Comparison of ENCODE assay signal across 1 fruit fly cellular context in the genomic region with DNA sequence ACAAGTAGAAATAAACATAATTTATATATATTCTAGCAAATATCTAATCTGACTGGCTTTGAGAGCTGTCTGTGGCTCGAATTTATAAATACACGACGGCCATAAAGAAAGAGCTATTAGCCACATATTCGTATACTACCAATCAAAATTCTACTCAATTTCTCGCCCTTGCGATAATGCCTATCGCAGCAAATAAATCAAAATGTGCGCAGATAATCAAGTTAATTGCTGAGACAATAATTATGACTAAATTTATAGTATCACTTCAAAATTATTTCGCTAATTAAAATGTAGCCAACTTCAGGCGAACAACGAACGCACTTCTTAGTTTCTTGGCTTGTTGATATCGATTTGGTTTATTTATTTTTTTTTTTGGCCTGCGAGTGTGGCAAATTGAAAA.
A peak's percentile ranks its signal among the peaks of the same experiment; 100 is the strongest.
TF ChIP-seq lines count a peak whose summit lies in the region.

No protein-coding gene starts in this region.

TF ChIP-seq in whole organism, embryonic, 481 proteins besides CTCF, POLR2A, EP300 and RAD21 (continued from another document):
- TF ChIP-seq D (optimal IDR thresholded peaks at IDR 0.05; lab: Kevin White, UChicago) (no peak), D (GFP tag; optimal IDR thresholded peaks at IDR 0.05; lab: Kevin White, UChicago) (no peak), ftz-f1 (GFP tag; optimal IDR thresholded peaks at IDR 0.05; lab: Kevin White, UChicago) (no peak), tll (GFP tag; optimal IDR thresholded peaks at IDR 0.05; lab: Kevin White, UChicago) (no peak), lbe (GFP tag; optimal IDR thresholded peaks at IDR 0.05; lab: Kevin White, UChicago) (peak; percentile 16), CG16779 (GFP tag; IDR thresholded peaks at IDR 0.05; lab: Robert Waterston, UW) (no peak), kay (GFP tag; optimal IDR thresholded peaks at IDR 0.05; lab: Kevin White, UChicago) (no peak), CG8089 (GFP tag; optimal IDR thresholded peaks at IDR 0.05; lab: Kevin White, UChicago) (no peak), Dp (GFP tag; optimal IDR thresholded peaks at IDR 0.05; lab: Kevin White, UChicago) (no peak), usp (GFP tag; optimal IDR thresholded peaks at IDR 0.05; lab: Kevin White, UChicago) (no peak), CG18619 (GFP tag; optimal IDR thresholded peaks at IDR 0.05; lab: Kevin White, UChicago) (no peak), CG8290 (GFP tag; optimal IDR thresholded peaks at IDR 0.05; lab: Kevin White, UChicago) (no peak), CG8290 (tag; optimal IDR thresholded peaks at IDR 0.05; lab: Kevin White, UChicago) (no peak), CG17568 (GFP tag; optimal IDR thresholded peaks at IDR 0.05; lab: Kevin White, UChicago) (peak; percentile 10), klu (GFP tag; IDR thresholded peaks at IDR 0.05; lab: Robert Waterston, UW) (no peak), NfI (GFP tag; optimal IDR thresholded peaks at IDR 0.05; lab: Kevin White, UChicago) (no peak), hbn (GFP tag; IDR thresholded peaks at IDR 0.05; lab: Robert Waterston, UW; ENCODE audit: partially characterized antibody) (no peak), CG3847 (GFP tag; IDR thresholded peaks at IDR 0.05; lab: Robert Waterston, UW) (no peak), zen2 (GFP tag; IDR thresholded peaks at IDR 0.05; lab: Robert Waterston, UW; ENCODE audit: partially characterized antibody) (no peak), CG6683 (GFP tag; optimal IDR thresholded peaks at IDR 0.05; lab: Kevin White, UChicago) (no peak), CG12219 (GFP tag; optimal IDR thresholded peaks at IDR 0.05; lab: Kevin White, UChicago) (no peak), Nf-YB (GFP tag; optimal IDR thresholded peaks at IDR 0.05; lab: Kevin White, UChicago) (peak; percentile 43), grn (GFP tag; optimal IDR thresholded peaks at IDR 0.05; lab: Kevin White, UChicago) (peak; percentile 89), stwl (tag; optimal IDR thresholded peaks at IDR 0.05; lab: Kevin White, UChicago) (no peak), CG7987 (GFP tag; optimal IDR thresholded peaks at IDR 0.05; lab: Kevin White, UChicago) (no peak), CG13123 (GFP tag; optimal IDR thresholded peaks at IDR 0.05; lab: Kevin White, UChicago) (no peak), sd (tag; optimal IDR thresholded peaks at IDR 0.05; lab: Kevin White, UChicago) (peak; percentile 65), Awh (GFP tag; IDR thresholded peaks at IDR 0.05; lab: Robert Waterston, UW) (no peak), CG14667 (GFP tag; IDR thresholded peaks at IDR 0.05; lab: Robert Waterston, UW) (no peak), CG31365 (tag; optimal IDR thresholded peaks at IDR 0.05; lab: Kevin White, UChicago) (no peak), sens-2 (GFP tag; IDR thresholded peaks at IDR 0.05; lab: Robert Waterston, UW) (no peak), CG13894 (tag; optimal IDR thresholded peaks at IDR 0.05; lab: Kevin White, UChicago) (peak; percentile 7), Lhr (GFP tag; optimal IDR thresholded peaks at IDR 0.05; lab: Kevin White, UChicago) (no peak), CG1024 (GFP tag; IDR thresholded peaks at IDR 0.05; lab: Robert Waterston, UW) (no peak), pan (optimal IDR thresholded peaks at IDR 0.05; lab: Kevin White, UChicago) (no peak), pan (GFP tag; optimal IDR thresholded peaks at IDR 0.05 in 1 of 2, IDR thresholded peaks at IDR 0.05 in 1 of 2) (no peak), CG5180 (GFP tag; optimal IDR thresholded peaks at IDR 0.05; lab: Kevin White, UChicago) (no peak), CG34376 (GFP tag; optimal IDR thresholded peaks at IDR 0.05; lab: Kevin White, UChicago) (peak; percentile 90), CG10654 (GFP tag; optimal IDR thresholded peaks at IDR 0.05; lab: Kevin White, UChicago) (no peak), CG2889 (GFP tag; IDR thresholded peaks at IDR 0.05; lab: Robert Waterston, UW) (no peak), CG6689 (GFP tag; IDR thresholded peaks at IDR 0.05; lab: Robert Waterston, UW) (no peak), CG10543 (GFP tag; optimal IDR thresholded peaks at IDR 0.05; lab: Kevin White, UChicago) (peak; percentile 10), dimm (GFP tag; IDR thresholded peaks at IDR 0.05; lab: Robert Waterston, UW) (no peak), Rfx (GFP tag; IDR thresholded peaks at IDR 0.05; lab: Robert Waterston, UW) (no peak), Asciz (GFP tag; optimal IDR thresholded peaks at IDR 0.05; lab: Kevin White, UChicago) (no peak), lmd (GFP tag; IDR thresholded peaks at IDR 0.05; lab: Robert Waterston, UW) (no peak), salm (tag; optimal IDR thresholded peaks at IDR 0.05; lab: Kevin White, UChicago) (no peak), mirr (GFP tag; optimal IDR thresholded peaks at IDR 0.05; lab: Kevin White, UChicago) (peak; percentile 95), Doc3 (GFP tag; IDR thresholded peaks at IDR 0.05; lab: Robert Waterston, UW; ENCODE audit: partially characterized antibody) (no peak), CG14014 (GFP tag; IDR thresholded peaks at IDR 0.05; lab: Robert Waterston, UW) (no peak), Ets97D (GFP tag; optimal IDR thresholded peaks at IDR 0.05; lab: Kevin White, UChicago) (no peak), lab (GFP tag; optimal IDR thresholded peaks at IDR 0.05; lab: Kevin White, UChicago) (no peak), CG7928 (GFP tag; optimal IDR thresholded peaks at IDR 0.05; lab: Kevin White, UChicago) (no peak), exex (tag; optimal IDR thresholded peaks at IDR 0.05; lab: Kevin White, UChicago) (peak; percentile 100), bbx (GFP tag; IDR thresholded peaks at IDR 0.05; lab: Robert Waterston, UW; ENCODE audit: partially characterized antibody) (no peak), zen (tag; optimal IDR thresholded peaks at IDR 0.05; lab: Kevin White, UChicago) (no peak), en (GFP tag; optimal IDR thresholded peaks at IDR 0.05; lab: Kevin White, UChicago) (no peak), CG31224 (GFP tag; IDR thresholded peaks at IDR 0.05; lab: Robert Waterston, UW) (no peak), cad (GFP tag; optimal IDR thresholded peaks at IDR 0.05; lab: Kevin White, UChicago) (no peak), yki (optimal IDR thresholded peaks at IDR 0.05; lab: Kevin White, UChicago) (no peak), CG18599 (GFP tag; optimal IDR thresholded peaks at IDR 0.05; lab: Kevin White, UChicago) (peak; percentile 65), odd (GFP tag; optimal IDR thresholded peaks at IDR 0.05; lab: Kevin White, UChicago) (no peak), CG3995 (GFP tag; optimal IDR thresholded peaks at IDR 0.05; lab: Kevin White, UChicago) (no peak), CG14860 (GFP tag; IDR thresholded peaks at IDR 0.05; lab: Robert Waterston, UW; ENCODE audit: partially characterized antibody) (no peak), CG1792 (GFP tag; optimal IDR thresholded peaks at IDR 0.05; lab: Kevin White, UChicago) (no peak), Hr78 (GFP tag; optimal IDR thresholded peaks at IDR 0.05; lab: Kevin White, UChicago) (no peak), CG4404 (GFP tag; IDR thresholded peaks at IDR 0.05; lab: Robert Waterston, UW) (no peak), CG4854 (GFP tag; optimal IDR thresholded peaks at IDR 0.05; lab: Kevin White, UChicago) (no peak), scrt (GFP tag; optimal IDR thresholded peaks at IDR 0.05; lab: Kevin White, UChicago) (no peak), E2f1 (GFP tag; IDR thresholded peaks at IDR 0.05; lab: Robert Waterston, UW) (no peak), Oaz (GFP tag; IDR thresholded peaks at IDR 0.05; lab: Robert Waterston, UW) (no peak), crc (GFP tag; optimal IDR thresholded peaks at IDR 0.05; lab: Kevin White, UChicago) (no peak), CG4820 (GFP tag; optimal IDR thresholded peaks at IDR 0.05; lab: Kevin White, UChicago) (no peak), trem (tag; optimal IDR thresholded peaks at IDR 0.05; lab: Kevin White, UChicago) (no peak), Kr (GFP tag; optimal IDR thresholded peaks at IDR 0.05; lab: Kevin White, UChicago) (no peak), Ets65A (GFP tag; lab: Kevin White, UChicago) (no peak), Vsx1 (GFP tag; optimal IDR thresholded peaks at IDR 0.05; lab: Kevin White, UChicago) (peak; percentile 66), ab (GFP tag; optimal IDR thresholded peaks at IDR 0.05; lab: Kevin White, UChicago) (no peak), jigr1 (GFP tag; IDR thresholded peaks at IDR 0.05; lab: Robert Waterston, UW) (no peak), CG2712 (tag; optimal IDR thresholded peaks at IDR 0.05; lab: Kevin White, UChicago) (no peak), CG4707 (GFP tag; optimal IDR thresholded peaks at IDR 0.05; lab: Kevin White, UChicago) (no peak), tap (tag; optimal IDR thresholded peaks at IDR 0.05; lab: Kevin White, UChicago) (no peak), gro (GFP tag; optimal IDR thresholded peaks at IDR 0.05; lab: Kevin White, UChicago) (peak; percentile 79), CG15073 (GFP tag; optimal IDR thresholded peaks at IDR 0.05; lab: Kevin White, UChicago) (no peak), CG13624 (GFP tag; optimal IDR thresholded peaks at IDR 0.05; lab: Kevin White, UChicago) (no peak), Hmx (GFP tag; optimal IDR thresholded peaks at IDR 0.05; lab: Kevin White, UChicago) (no peak), gsb (GFP tag; IDR thresholded peaks at IDR 0.05; lab: Robert Waterston, UW) (no peak), CG9727 (GFP tag; optimal IDR thresholded peaks at IDR 0.05; lab: Kevin White, UChicago) (no peak), gcm2 (GFP tag; optimal IDR thresholded peaks at IDR 0.05; lab: Kevin White, UChicago) (no peak), Ravus (GFP tag; IDR thresholded peaks at IDR 0.05; lab: Robert Waterston, UW) (no peak)
